Fruit fly (Drosophila melanogaster): ENCODE measurements around the gene Sf3b3.

The Sf3b3 gene

DNA sequence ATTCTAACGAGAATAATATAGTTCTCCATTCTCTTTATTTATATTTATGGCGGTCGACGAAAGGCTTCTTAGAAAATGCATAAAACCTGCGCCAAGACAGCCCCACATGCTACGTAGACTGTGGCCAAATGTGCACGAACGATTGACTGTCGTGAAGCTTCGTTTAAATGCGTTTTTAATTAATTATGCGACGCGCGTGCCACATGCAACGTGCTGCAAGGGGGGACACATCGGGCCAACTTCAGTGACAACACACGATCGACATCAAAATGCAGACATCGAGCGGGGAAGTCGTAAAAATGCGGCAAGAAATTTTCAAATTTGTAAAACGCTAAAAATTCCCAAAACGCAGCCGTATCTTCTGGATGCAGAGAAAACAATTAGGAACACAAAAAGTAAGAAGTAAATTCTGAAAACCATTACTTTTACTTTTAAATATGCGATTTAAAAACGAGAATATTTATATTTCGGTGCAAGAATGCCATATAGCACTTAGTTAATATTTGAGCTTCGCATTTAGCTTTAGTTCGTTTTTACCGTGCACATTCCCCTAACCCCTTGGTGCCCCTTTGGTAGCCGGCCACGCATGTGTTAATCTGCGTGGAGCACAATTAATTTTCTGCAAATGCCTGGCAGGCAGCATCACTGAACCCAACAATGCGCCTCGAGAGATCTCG is 33.2 kb downstream of the Sf3b3 start (continued):
- TF ChIP-seq CG8632 (GFP tag; optimal IDR thresholded peaks at IDR 0.05) (peak; percentile 24), CG6854 (GFP tag; optimal IDR thresholded peaks at IDR 0.05) (no peak), net (GFP tag; optimal IDR thresholded peaks at IDR 0.05) (peak; percentile 34), salr (GFP tag; optimal IDR thresholded peaks at IDR 0.05) (peak in 1 of 2 experiments; percentile 57), Hr4 (GFP tag; optimal IDR thresholded peaks at IDR 0.05) (peak; percentile 32), Hr38 (GFP tag; optimal IDR thresholded peaks at IDR 0.05) (no peak), Ets96B (tag; optimal IDR thresholded peaks at IDR 0.05) (peak; percentile 60), CG6163 (GFP tag; IDR thresholded peaks at IDR 0.05) (peak; percentile 74; the same call in 2 of the 3 replicates), CG6808 (GFP tag; optimal IDR thresholded peaks at IDR 0.05) (peak; percentile 40), Met (GFP tag; optimal IDR thresholded peaks at IDR 0.05) (peak; percentile 72), Lpt (GFP tag; optimal IDR thresholded peaks at IDR 0.05) (peak; percentile 28), CG11902 (GFP tag; optimal IDR thresholded peaks at IDR 0.05) (peak; percentile 43), Sox14 (GFP tag; optimal IDR thresholded peaks at IDR 0.05) (peak; percentile 64), Smox (GFP tag; optimal IDR thresholded peaks at IDR 0.05) (peak; percentile 71), CG8119 (GFP tag; IDR thresholded peaks at IDR 0.05) (peak; percentile 55), Hr39 (GFP tag; optimal IDR thresholded peaks at IDR 0.05) (peak; percentile 71), Ets21C (GFP tag; optimal IDR thresholded peaks at IDR 0.05) (peak; percentile 57), CG11762 (GFP tag; optimal IDR thresholded peaks at IDR 0.05; ENCODE audit: insufficient read depth) (peak; percentile 5), CG32006 (GFP tag; optimal IDR thresholded peaks at IDR 0.05) (peak; percentile 63), fkh (GFP tag; optimal IDR thresholded peaks at IDR 0.05) (no peak), CG3032 (tag; optimal IDR thresholded peaks at IDR 0.05) (peak; percentile 55), fd85E (GFP tag; optimal IDR thresholded peaks at IDR 0.05) (no peak), cyc (GFP tag; optimal IDR thresholded peaks at IDR 0.05) (peak; percentile 79)

DNA sequence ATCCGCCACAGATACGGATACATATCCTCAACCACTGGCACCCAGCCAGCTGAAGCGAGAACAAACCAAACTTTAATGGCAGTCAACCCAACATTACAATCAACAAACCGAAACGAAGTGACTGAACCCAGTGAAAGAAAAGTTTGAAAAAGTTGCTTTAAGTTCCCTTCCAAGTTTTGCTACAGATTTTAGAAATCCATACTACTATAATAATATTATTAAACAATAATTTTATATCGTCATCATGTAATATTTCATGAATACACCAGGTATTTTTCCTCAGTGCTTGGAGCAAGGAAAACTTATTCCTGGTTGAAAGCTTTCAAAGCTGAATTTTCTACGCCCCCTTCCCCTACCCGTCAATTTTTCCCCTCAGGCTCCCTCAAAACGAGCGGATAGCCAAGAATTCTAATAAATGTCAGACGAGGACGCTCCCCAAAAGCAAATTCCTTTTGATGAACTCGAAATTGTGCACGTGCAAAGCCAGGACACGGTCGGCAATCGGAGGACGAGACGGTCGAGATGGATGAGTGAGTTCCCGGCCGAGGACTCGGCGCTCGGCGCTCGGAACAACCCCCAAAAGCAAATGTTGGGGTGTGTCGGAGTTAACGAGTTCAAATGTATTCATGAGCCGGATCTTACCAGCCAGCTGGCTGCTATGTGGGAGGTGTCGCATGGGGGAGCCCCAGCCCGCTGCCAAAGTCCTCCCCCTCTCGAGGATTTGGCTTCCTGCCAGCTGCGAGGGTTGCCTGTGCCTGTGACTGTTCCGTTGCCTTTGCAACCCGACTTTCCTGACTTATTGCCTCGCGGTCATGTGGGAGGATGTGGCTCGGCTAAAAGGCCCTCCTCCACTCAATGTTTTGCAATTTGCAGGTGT is 36.0 kb downstream of the Sf3b3 start:
- no peak for TF ChIP-seq Gug (GFP tag; IDR thresholded peaks at IDR 0.05)
- no peak for TF ChIP-seq Blimp-1 (GFP tag; optimal IDR thresholded peaks at IDR 0.05)
- peak; percentile 25 for TF ChIP-seq CG6808 (GFP tag; optimal IDR thresholded peaks at IDR 0.05)
- TF ChIP-seq spab (GFP tag; optimal IDR thresholded peaks at IDR 0.05), result peak; percentile 32
- peak in 1 of 2 experiments; percentile 36 for TF ChIP-seq ss (GFP tag; optimal IDR thresholded peaks at IDR 0.05)
- TF ChIP-seq CG4318 (GFP tag; optimal IDR thresholded peaks at IDR 0.05), result no peak
- TF ChIP-seq vri (GFP tag; optimal IDR thresholded peaks at IDR 0.05), result no peak
- no peak for TF ChIP-seq CG8632 (GFP tag; optimal IDR thresholded peaks at IDR 0.05)
- no peak for TF ChIP-seq CG34406 (GFP tag; optimal IDR thresholded peaks at IDR 0.05)
- no peak for TF ChIP-seq Eip75B (GFP tag; optimal IDR thresholded peaks at IDR 0.05)
- no peak for TF ChIP-seq CG6792 (GFP tag; optimal IDR thresholded peaks at IDR 0.05)
- no peak for TF ChIP-seq Hr39 (GFP tag; optimal IDR thresholded peaks at IDR 0.05)
- TF ChIP-seq CG3032 (tag; optimal IDR thresholded peaks at IDR 0.05), result peak; percentile 35
- peak; percentile 24 for TF ChIP-seq CG32006 (GFP tag; optimal IDR thresholded peaks at IDR 0.05)
- TF ChIP-seq CG3919 (GFP tag; optimal IDR thresholded peaks at IDR 0.05), result peak; percentile 56
- TF ChIP-seq dac (GFP tag; optimal IDR thresholded peaks at IDR 0.05), result no peak
- TF ChIP-seq CG7368 (GFP tag; optimal IDR thresholded peaks at IDR 0.05), result no peak
- no peak for TF ChIP-seq CG9139 (GFP tag; optimal IDR thresholded peaks at IDR 0.05)
- TF ChIP-seq CG1621 (tag; optimal IDR thresholded peaks at IDR 0.05), result no peak
- peak; percentile 65 for TF ChIP-seq svp (GFP tag)
- TF ChIP-seq CG6276 (GFP tag; optimal IDR thresholded peaks at IDR 0.05), result peak; percentile 9
- no peak for TF ChIP-seq fd85E (GFP tag; optimal IDR thresholded peaks at IDR 0.05)
- TF ChIP-seq Eip93F (GFP tag; optimal IDR thresholded peaks at IDR 0.05), result no peak
- TF ChIP-seq Ets21C (GFP tag; optimal IDR thresholded peaks at IDR 0.05), result no peak
- no peak for TF ChIP-seq CG6854 (GFP tag; optimal IDR thresholded peaks at IDR 0.05)
- peak; percentile 58; the same call in 2 of the 3 replicates for TF ChIP-seq CG6163 (GFP tag; IDR thresholded peaks at IDR 0.05)
- TF ChIP-seq achi (GFP tag; optimal IDR thresholded peaks at IDR 0.05), result peak; percentile 56
- TF ChIP-seq Sox14 (GFP tag; optimal IDR thresholded peaks at IDR 0.05), result no peak
- peak; percentile 2 for TF ChIP-seq CG8319 (GFP tag; optimal IDR thresholded peaks at IDR 0.05)
- TF ChIP-seq lz (GFP tag; optimal IDR thresholded peaks at IDR 0.05), result no peak
- TF ChIP-seq CG10669 (GFP tag; optimal IDR thresholded peaks at IDR 0.05), result peak; percentile 43
- no peak for TF ChIP-seq CG31627 (GFP tag; optimal IDR thresholded peaks at IDR 0.05)
- TF ChIP-seq CG11762 (GFP tag; optimal IDR thresholded peaks at IDR 0.05; ENCODE audit: insufficient read depth), result no peak
- no peak for TF ChIP-seq CG8119 (GFP tag; IDR thresholded peaks at IDR 0.05)
- no peak for TF ChIP-seq cyc (GFP tag; optimal IDR thresholded peaks at IDR 0.05)
